Fruit fly (Drosophila melanogaster) whole organism, embryonic: Measurements from ENCODE around the gene tth.

Source experiments
- Ada2b ChIP-seq: fragments of 200-800 bp; sonication (Bioruptor generic); IDR thresholded peaks from 2 replicates; pipeline ENCODE4 v1.3.6; 2022; ENCODE audit warnings: missing biosample characterization, missing genetic modification characterization
- BtbVII ChIP-seq: fragments of 200-800 bp; sonication (Bioruptor generic); optimal IDR thresholded peaks from 3 replicates; lab custom pipeline; 2017; ENCODE audit warnings: missing biosample characterization, mild to moderate bottlenecking, missing genetic modification characterization
- CG10267 ChIP-seq: fragments of 200-800 bp; sonication (Bioruptor generic); optimal IDR thresholded peaks from 2 replicates; lab custom pipeline; 2018; ENCODE audit warnings: missing biosample characterization, mild to moderate bottlenecking, missing genetic modification characterization, moderate library complexity
- CG10543 ChIP-seq: fragments of 200-800 bp; sonication (Bioruptor generic); optimal IDR thresholded peaks from 3 replicates; lab custom pipeline; 2017; ENCODE audit warnings: missing biosample characterization, mild to moderate bottlenecking, missing genetic modification characterization, moderate library complexity
- CG11247 ChIP-seq: fragments of 200-800 bp; sonication (Bioruptor generic); IDR thresholded peaks from 2 replicates; pipeline ENCODE4 v1.3.6; 2022; ENCODE audit warnings: missing biosample characterization, missing genetic modification characterization
- CG11398 ChIP-seq: fragments of 200-800 bp; sonication (Bioruptor generic); optimal IDR thresholded peaks from 2 replicates; lab custom pipeline; 2016; ENCODE audit warnings: missing biosample characterization, missing genetic modification characterization
- CG14050 ChIP-seq: fragments of 200-800 bp; sonication (Bioruptor generic); IDR thresholded peaks from 3 replicates; pipeline ENCODE4 v1.3.6; 2022; ENCODE audit warnings: missing biosample characterization, missing genetic modification characterization
- CG15011 ChIP-seq: fragments of 200-800 bp; sonication (Bioruptor generic); optimal IDR thresholded peaks from 3 replicates; lab custom pipeline; 2018; ENCODE audit warnings: missing biosample characterization, mild to moderate bottlenecking, missing genetic modification characterization
- CG1603 ChIP-seq: fragments of 200-800 bp; sonication (Bioruptor generic); optimal IDR thresholded peaks from 2 replicates; lab custom pipeline; 2019; ENCODE audit warnings: missing biosample characterization, mild to moderate bottlenecking, missing genetic modification characterization, moderate library complexity
- CG17568 ChIP-seq: fragments of 200-800 bp; sonication (Bioruptor generic); optimal IDR thresholded peaks from 2 replicates; lab custom pipeline; 2018; ENCODE audit warnings: missing biosample characterization, mild to moderate bottlenecking, missing genetic modification characterization, moderate library complexity
- CG18476 ChIP-seq: fragments of 200-800 bp; sonication (Bioruptor generic); optimal IDR thresholded peaks from 2 replicates; lab custom pipeline; 2016; ENCODE audit warnings: missing biosample characterization, mild to moderate bottlenecking, missing genetic modification characterization
- CG18764 ChIP-seq: fragments of 200-800 bp; sonication (Bioruptor generic); optimal IDR thresholded peaks from 3 replicates; lab custom pipeline; 2016; ENCODE audit warnings: missing biosample characterization, missing genetic modification characterization
- CG2889 ChIP-seq: fragments of 200-800 bp; sonication (Bioruptor generic); IDR thresholded peaks from 3 replicates; pipeline ENCODE4 v1.3.6; 2022; ENCODE audit warnings: missing biosample characterization, missing genetic modification characterization
- CG3407 ChIP-seq: fragments of 200-800 bp; sonication (Bioruptor generic); optimal IDR thresholded peaks from 2 replicates; lab custom pipeline; 2018; ENCODE audit warnings: missing biosample characterization, mild to moderate bottlenecking, missing genetic modification characterization
- CG34422 ChIP-seq: fragments of 200-800 bp; sonication (Bioruptor generic); IDR thresholded peaks from 3 replicates; pipeline ENCODE4 v1.3.6; 2022; ENCODE audit warnings: missing biosample characterization, missing genetic modification characterization
- CG4820 ChIP-seq: fragments of 200-800 bp; sonication (Bioruptor generic); optimal IDR thresholded peaks from 3 replicates; lab custom pipeline; 2016; ENCODE audit warnings: missing biosample characterization, missing genetic modification characterization
- CG6654 ChIP-seq: fragments of 200-800 bp; sonication (Bioruptor generic); optimal IDR thresholded peaks from 2 replicates; lab custom pipeline; 2017; ENCODE audit warnings: missing biosample characterization, mild to moderate bottlenecking, missing genetic modification characterization
- CG6854 ChIP-seq: fragments of 200-800 bp; sonication (Bioruptor generic); optimal IDR thresholded peaks from 3 replicates; lab custom pipeline; 2017; ENCODE audit warnings: missing biosample characterization, mild to moderate bottlenecking, missing genetic modification characterization
- CG7839 ChIP-seq: fragments of 200-800 bp; sonication (Bioruptor generic); optimal IDR thresholded peaks from 3 replicates; lab custom pipeline; 2018; ENCODE audit warnings: missing biosample characterization, mild to moderate bottlenecking, missing genetic modification characterization, moderate library complexity
- CG9215 ChIP-seq: fragments of 200-800 bp; sonication (Bioruptor generic); IDR thresholded peaks from 2 replicates; pipeline ENCODE4 v1.3.6; 2022; ENCODE audit warnings: missing biosample characterization, missing genetic modification characterization
- CG9727 ChIP-seq: fragments of 200-800 bp; sonication (Bioruptor generic); optimal IDR thresholded peaks from 3 replicates; lab custom pipeline; 2017; ENCODE audit warnings: missing biosample characterization, mild to moderate bottlenecking, missing genetic modification characterization
- CG9876 ChIP-seq: fragments of 200-800 bp; sonication (Bioruptor generic); optimal IDR thresholded peaks from 2 replicates; lab custom pipeline; 2016; ENCODE audit warnings: missing biosample characterization, missing genetic modification characterization
- Chrac-16 ChIP-seq: fragments of 200-800 bp; sonication (Bioruptor generic); optimal IDR thresholded peaks from 3 replicates; lab custom pipeline; 2016; ENCODE audit warnings: missing biosample characterization, missing genetic modification characterization
- CkIIα-i1 ChIP-seq: fragments of 200-800 bp; sonication (Bioruptor generic); IDR thresholded peaks from 2 replicates; pipeline ENCODE4 v1.3.6; 2022; ENCODE audit warnings: missing biosample characterization, missing genetic modification characterization
- CrebB ChIP-seq: fragments of 200-800 bp; sonication (Bioruptor generic); optimal IDR thresholded peaks from 3 replicates; lab custom pipeline; 2018; ENCODE audit warnings: missing biosample characterization, mild to moderate bottlenecking, missing genetic modification characterization
- D19B ChIP-seq: fragments of 200-800 bp; sonication (Bioruptor generic); optimal IDR thresholded peaks from 2 replicates; lab custom pipeline; 2017; ENCODE audit warnings: missing biosample characterization, mild to moderate bottlenecking, missing genetic modification characterization
- Dad ChIP-seq: fragments of 200-800 bp; sonication (Bioruptor generic); optimal IDR thresholded peaks from 3 replicates; lab custom pipeline; 2016; ENCODE audit warnings: missing biosample characterization, missing genetic modification characterization
- Dbx ChIP-seq: fragments of 200-800 bp; sonication (Bioruptor generic); IDR thresholded peaks from 3 replicates; pipeline ENCODE4 v1.3.6; 2022; ENCODE audit warnings: missing biosample characterization, missing genetic modification characterization
- Deaf1 ChIP-seq: fragments of 200-800 bp; optimal IDR thresholded peaks from 3 replicates; lab custom pipeline; 2019; ENCODE audit warnings: missing biosample characterization, mild to moderate bottlenecking, missing genetic modification characterization, moderate library complexity
- Doc3 ChIP-seq: fragments of 200-800 bp; sonication (Bioruptor generic); IDR thresholded peaks from 3 replicates; pipeline ENCODE4 v1.3.6; 2022; ENCODE audit warnings: missing biosample characterization, missing genetic modification characterization; ENCODE audit not compliant: partially characterized antibody
- Fer1 ChIP-seq: fragments of 200-800 bp; sonication (Bioruptor generic); optimal IDR thresholded peaks from 2 replicates; lab custom pipeline; 2017; ENCODE audit warnings: missing biosample characterization, mild to moderate bottlenecking, missing genetic modification characterization
- MBD-R2 ChIP-seq: fragments of 200-800 bp; sonication (Bioruptor generic); IDR thresholded peaks from 2 replicates; pipeline ENCODE4 v1.3.6; 2022; ENCODE audit warnings: missing biosample characterization, missing genetic modification characterization
- NFAT ChIP-seq: fragments of 200-800 bp; sonication (Bioruptor generic); IDR thresholded peaks from 2 replicates; pipeline ENCODE4 v1.3.6; 2022; ENCODE audit warnings: missing biosample characterization, missing genetic modification characterization
- PHDP ChIP-seq: fragments of 200-800 bp; sonication (Bioruptor generic); optimal IDR thresholded peaks from 3 replicates; lab custom pipeline; 2018; ENCODE audit warnings: missing biosample characterization, mild to moderate bottlenecking, missing genetic modification characterization, moderate library complexity
- Ptx1 ChIP-seq: fragments of 200-800 bp; sonication (Bioruptor generic); IDR thresholded peaks from 2 replicates; pipeline ENCODE4 v1.3.6; 2022; ENCODE audit warnings: missing biosample characterization, missing genetic modification characterization
- Sox102F ChIP-seq: fragments of 200-800 bp; sonication (Bioruptor generic); optimal IDR thresholded peaks from 2 replicates; lab custom pipeline; 2018; ENCODE audit warnings: missing biosample characterization, mild to moderate bottlenecking, missing genetic modification characterization, moderate library complexity
- al ChIP-seq: fragments of 200-800 bp; sonication (Bioruptor generic); IDR thresholded peaks from 2 replicates; pipeline ENCODE4 v1.3.6; 2022; ENCODE audit warnings: missing biosample characterization, missing genetic modification characterization
- jing ChIP-seq: fragments of 200-800 bp; sonication (Bioruptor generic); optimal IDR thresholded peaks from 2 replicates; lab custom pipeline; 2018; ENCODE audit warnings: missing biosample characterization, mild to moderate bottlenecking, missing genetic modification characterization
- kni ChIP-seq: fragments of 200-800 bp; sonication (Bioruptor generic); optimal IDR thresholded peaks from 3 replicates; lab custom pipeline; 2017; ENCODE audit warnings: mild to moderate bottlenecking, missing biosample characterization, missing genetic modification reagents, missing genetic modification characterization
- lab ChIP-seq: fragments of 200-800 bp; sonication (Bioruptor generic); optimal IDR thresholded peaks from 3 replicates; lab custom pipeline; 2017; ENCODE audit warnings: missing biosample characterization, missing genetic modification characterization, mild to moderate bottlenecking, moderate library complexity, missing genetic modification reagents
- luna ChIP-seq: fragments of 200-800 bp; sonication (Bioruptor generic); optimal IDR thresholded peaks from 2 replicates; lab custom pipeline; 2016; ENCODE audit warnings: missing biosample characterization, missing genetic modification characterization
- mam ChIP-seq: fragments of 200-800 bp; sonication (Bioruptor generic); optimal IDR thresholded peaks from 3 replicates; lab custom pipeline; 2016; ENCODE audit warnings: missing biosample characterization, missing genetic modification characterization
- pb ChIP-seq: fragments of 200-800 bp; sonication (Bioruptor generic); optimal IDR thresholded peaks from 3 replicates; lab custom pipeline; 2016; ENCODE audit warnings: missing biosample characterization, missing genetic modification characterization
- pnt ChIP-seq: fragments of 200-800 bp; sonication (Bioruptor generic); optimal IDR thresholded peaks from 3 replicates; lab custom pipeline; 2016; ENCODE audit warnings: missing biosample characterization, missing genetic modification characterization
- salm ChIP-seq: fragments of 200-800 bp; sonication (Bioruptor generic); optimal IDR thresholded peaks from 2 replicates; lab custom pipeline; 2018; ENCODE audit warnings: missing biosample characterization, mild to moderate bottlenecking, missing genetic modification characterization
- stc ChIP-seq: fragments of 200-800 bp; sonication (Bioruptor generic); IDR thresholded peaks from 2 replicates; pipeline ENCODE4 v1.3.6; 2022; ENCODE audit warnings: missing biosample characterization, missing genetic modification characterization
- sug ChIP-seq: fragments of 200-800 bp; optimal IDR thresholded peaks from 2 replicates; lab custom pipeline; 2019; ENCODE audit warnings: missing biosample characterization, mild to moderate bottlenecking, missing genetic modification characterization, moderate library complexity
- trh ChIP-seq: fragments of 200-800 bp; sonication (Bioruptor generic); optimal IDR thresholded peaks from 2 replicates; lab custom pipeline; 2016; ENCODE audit warnings: missing biosample characterization, missing genetic modification characterization
- vvl ChIP-seq: fragments of 200-800 bp; sonication (Bioruptor generic); IDR thresholded peaks from 2 replicates; pipeline ENCODE4 v1.3.6; 2022; ENCODE audit warnings: missing biosample characterization, missing genetic modification characterization
- z ChIP-seq: fragments of 200-800 bp; sonication (Bioruptor generic); IDR thresholded peaks from 3 replicates; pipeline ENCODE4 v1.3.6; 2022; ENCODE audit warnings: missing biosample characterization, missing genetic modification characterization
- zen ChIP-seq: fragments of 200-800 bp; sonication (Bioruptor generic); optimal IDR thresholded peaks from 3 replicates; lab custom pipeline; 2018; ENCODE audit warnings: missing biosample characterization, mild to moderate bottlenecking, missing genetic modification characterization, moderate library complexity

The tth gene

DNA sequence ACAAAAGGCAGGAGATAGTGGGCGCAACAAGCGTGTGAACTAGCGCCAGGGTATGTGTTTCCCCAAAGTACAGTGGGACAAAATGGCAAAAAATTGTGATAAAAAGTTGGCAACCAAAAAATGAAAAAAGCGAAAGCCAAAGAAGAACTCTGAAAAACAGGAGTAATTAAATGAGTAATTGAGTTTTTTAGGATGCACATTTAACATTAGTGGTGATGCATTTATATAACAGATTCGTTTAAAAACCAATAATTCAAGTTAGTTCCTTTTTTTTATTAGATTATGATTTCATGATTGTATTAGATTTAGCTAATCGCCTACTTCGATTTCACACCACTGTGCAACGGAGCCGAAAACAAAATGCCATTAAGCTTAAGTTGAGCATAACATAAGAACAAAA, 44.0 kb downstream of the tth start:
- peak; percentile 62 for TF ChIP-seq Ptx1
- no peak for TF ChIP-seq zen
- TF ChIP-seq Sox102F (GFP tag; lab: Kevin White, UChicago): peak; percentile 74
- peak; percentile 29 for TF ChIP-seq BtbVII (GFP tag; lab: Kevin White, UChicago)
- peak; percentile 4 for TF ChIP-seq CG9876 (GFP tag; lab: Kevin White, UChicago)
- TF ChIP-seq CG7839 (tag; lab: Kevin White, UChicago): peak; percentile 73
- TF ChIP-seq z (GFP tag; lab: Robert Waterston, UW): no peak
- peak; percentile 8 for TF ChIP-seq jing (GFP tag; lab: Kevin White, UChicago)
- TF ChIP-seq Dad: peak; percentile 1
- TF ChIP-seq sug (tag; lab: Kevin White, UChicago): no peak
- TF ChIP-seq NFAT (GFP tag; lab: Robert Waterston, UW): no peak
- TF ChIP-seq Ada2b (GFP tag; lab: Robert Waterston, UW): peak; percentile 47
- TF ChIP-seq CrebB (tag; lab: Kevin White, UChicago): no peak
- TF ChIP-seq pb (GFP tag; lab: Kevin White, UChicago): peak; percentile 26
- TF ChIP-seq Deaf1 (tag; lab: Kevin White, UChicago): peak; percentile 1
- no peak for TF ChIP-seq luna
- no peak for TF ChIP-seq Doc3
- peak; percentile 45 for TF ChIP-seq CG9727 (GFP tag; lab: Kevin White, UChicago)
- peak; percentile 57 for TF ChIP-seq mam (GFP tag; lab: Kevin White, UChicago)
- TF ChIP-seq CG2889 (GFP tag; lab: Robert Waterston, UW): 0 out of 3 replicates have a peak, but pooled peaks have one; percentile 9
- peak; percentile 22 for TF ChIP-seq CG15011 (GFP tag; lab: Kevin White, UChicago)
- TF ChIP-seq salm (tag; lab: Kevin White, UChicago): peak; percentile 20
- peak; percentile 51 for TF ChIP-seq CG6654 (GFP tag; lab: Kevin White, UChicago)
- TF ChIP-seq CG17568 (GFP tag; lab: Kevin White, UChicago): peak; percentile 36
- peak; percentile 58; the same call in 2 of the 3 replicates for TF ChIP-seq Dbx (GFP tag; lab: Robert Waterston, UW)
- 0 out of 2 replicates have a peak, but pooled peaks have one; percentile 31 for TF ChIP-seq stc (GFP tag; lab: Robert Waterston, UW)
- TF ChIP-seq D19B (GFP tag; lab: Kevin White, UChicago): peak; percentile 20
- TF ChIP-seq CG4820 (GFP tag; lab: Kevin White, UChicago): peak; percentile 52
- peak; percentile 33 for TF ChIP-seq Chrac-16
- TF ChIP-seq CG1603: no peak
- no peak for TF ChIP-seq CG34422
- TF ChIP-seq vvl (GFP tag; lab: Robert Waterston, UW): 0 out of 2 replicates have a peak, but pooled peaks have one; percentile 54
- TF ChIP-seq kni (GFP tag; lab: Kevin White, UChicago): no peak
- TF ChIP-seq CG6854 (GFP tag; lab: Kevin White, UChicago): no peak
- peak; percentile 27 for TF ChIP-seq CG18476 (GFP tag; lab: Kevin White, UChicago)
- TF ChIP-seq CG3407 (GFP tag; lab: Kevin White, UChicago): peak; percentile 5
- no peak for TF ChIP-seq CG18764 (GFP tag; lab: Kevin White, UChicago)
- TF ChIP-seq CG11247 (GFP tag; lab: Robert Waterston, UW): no peak
- TF ChIP-seq lab (GFP tag; lab: Kevin White, UChicago): peak; percentile 58
- peak; percentile 42 for TF ChIP-seq pnt (GFP tag; lab: Kevin White, UChicago)
- peak; percentile 71 for TF ChIP-seq PHDP
- TF ChIP-seq CG10543 (GFP tag; lab: Kevin White, UChicago): no peak
- TF ChIP-seq CkIIα-i1 (GFP tag; lab: Robert Waterston, UW): no peak
- TF ChIP-seq CG11398 (GFP tag; lab: Kevin White, UChicago): no peak
- TF ChIP-seq CG14050 (GFP tag; lab: Robert Waterston, UW): no peak
- TF ChIP-seq al: peak; percentile 30; the same call in 1 of the 2 replicates
- TF ChIP-seq Fer1 (GFP tag; lab: Kevin White, UChicago): peak; percentile 70
- peak; percentile 47 for TF ChIP-seq CG10267 (tag; lab: Kevin White, UChicago)
- TF ChIP-seq trh (GFP tag; lab: Kevin White, UChicago): no peak
- no peak for TF ChIP-seq MBD-R2 (GFP tag; lab: Robert Waterston, UW)
- TF ChIP-seq CG9215: peak; percentile 24; the same call in 1 of the 2 replicates
